Worm (Caenorhabditis elegans) whole organism, L2 larva: ENCODE results near the gene srt-15.
A peak's percentile ranks its signal among the peaks of the same experiment; 100 is the strongest.

Experiments used
- C34F6.9 ChIP-seq: fragments of 150-350 bp; optimal IDR thresholded peaks from 2 replicates; lab custom pipeline; 2014; ENCODE audit warnings: missing biosample characterization, missing genetic modification characterization
- F13H6.1 ChIP-seq: sonication (generic microtip); optimal IDR thresholded peaks from 2 replicates; lab custom pipeline; 2016; ENCODE audit warnings: missing genetic modification characterization, missing compliant biosample characterization
- Y55F3AM.14 ChIP-seq: fragments of 200-800 bp; sonication (Bioruptor generic); optimal IDR thresholded peaks from 2 replicates; lab custom pipeline; 2018; ENCODE audit warnings: mild to moderate bottlenecking, missing genetic modification characterization, missing compliant biosample characterization
- ZK546.5 ChIP-seq: sonication (generic microtip); optimal IDR thresholded peaks from 2 replicates; lab custom pipeline; 2017; ENCODE audit warnings: missing biosample characterization, missing genetic modification characterization
- alr-1 ChIP-seq: fragments of 150-350 bp; optimal IDR thresholded peaks from 2 replicates; lab custom pipeline; 2014; ENCODE audit warnings: missing biosample characterization, missing genetic modification characterization
- aly-2 ChIP-seq: fragments of 150-350 bp; optimal IDR thresholded peaks from 2 replicates; lab custom pipeline; 2014; ENCODE audit warnings: missing biosample characterization, missing genetic modification characterization
- ceh-16 ChIP-seq: fragments of 150-350 bp; optimal IDR thresholded peaks from 2 replicates; lab custom pipeline; 2014; ENCODE audit warnings: missing biosample characterization, missing genetic modification characterization
- ceh-82 ChIP-seq: fragments of 150-350 bp; optimal IDR thresholded peaks from 2 replicates; lab custom pipeline; 2014; ENCODE audit warnings: missing biosample characterization, missing genetic modification characterization
- dmd-4 ChIP-seq: sonication (generic microtip); optimal IDR thresholded peaks from 2 replicates; lab custom pipeline; 2017; ENCODE audit warnings: missing biosample characterization, missing genetic modification characterization
- egl-27 ChIP-seq: sonication (generic microtip); optimal IDR thresholded peaks from 3 replicates; lab custom pipeline; 2017; ENCODE audit warnings: missing biosample characterization, missing genetic modification reagents, missing genetic modification characterization
- elt-3 ChIP-seq: sonication (generic microtip); optimal IDR thresholded peaks from 2 replicates; lab custom pipeline; 2017; ENCODE audit warnings: missing biosample characterization, missing genetic modification characterization
- fos-1 ChIP-seq: fragments of 150-350 bp; optimal IDR thresholded peaks from 2 replicates; lab custom pipeline; 2014; ENCODE audit warnings: missing biosample characterization, missing genetic modification characterization
- gmeb-1 ChIP-seq: fragments of 150-350 bp; optimal IDR thresholded peaks from 2 replicates; lab custom pipeline; 2014; ENCODE audit warnings: missing biosample characterization, missing genetic modification characterization
- lin-11 ChIP-seq: fragments of 150-350 bp; sonication (generic microtip); optimal IDR thresholded peaks from 2 replicates; lab custom pipeline; 2014; ENCODE audit warnings: missing biosample characterization, missing genetic modification characterization, inconsistent platforms, mixed read lengths
- lin-13 ChIP-seq: fragments of 150-350 bp; optimal IDR thresholded peaks from 2 replicates; lab custom pipeline; 2014; ENCODE audit warnings: missing biosample characterization, missing genetic modification reagents, missing genetic modification characterization
- lin-39 ChIP-seq: fragments of 150-350 bp; optimal IDR thresholded peaks from 2 replicates; lab custom pipeline; 2014; ENCODE audit warnings: missing biosample characterization, missing genetic modification reagents, missing genetic modification characterization
- mbf-1 ChIP-seq: sonication (generic microtip); optimal IDR thresholded peaks from 2 replicates; lab custom pipeline; 2017; ENCODE audit warnings: missing biosample characterization, missing genetic modification characterization
- mdl-1 ChIP-seq, 2 experiments: fragments of 150-350 bp in 1 of 2; sonication (generic microtip) in 1 of 2; optimal IDR thresholded peaks; 2 replicates each; lab custom pipeline; 2017; ENCODE audit warnings: missing biosample characterization in 2 of 2, missing genetic modification characterization in 2 of 2
- nhr-11 ChIP-seq: fragments of 150-350 bp; optimal IDR thresholded peaks from 2 replicates; lab custom pipeline; 2014; ENCODE audit warnings: missing biosample characterization, missing genetic modification characterization
- nhr-12 ChIP-seq: fragments of 150-350 bp; optimal IDR thresholded peaks from 2 replicates; lab custom pipeline; 2014; ENCODE audit warnings: missing biosample characterization, missing genetic modification characterization
- nhr-129 ChIP-seq: fragments of 150-350 bp; optimal IDR thresholded peaks from 2 replicates; lab custom pipeline; 2014; ENCODE audit warnings: missing biosample characterization, missing genetic modification characterization
- nhr-21 ChIP-seq: fragments of 150-350 bp; optimal IDR thresholded peaks from 2 replicates; lab custom pipeline; 2014; ENCODE audit warnings: missing biosample characterization, missing genetic modification characterization
- nhr-23 ChIP-seq: fragments of 150-350 bp; optimal IDR thresholded peaks from 2 replicates; lab custom pipeline; 2014; ENCODE audit warnings: missing biosample characterization, missing genetic modification reagents, missing genetic modification characterization
- nhr-237 ChIP-seq: fragments of 150-350 bp; optimal IDR thresholded peaks from 2 replicates; lab custom pipeline; 2014; ENCODE audit warnings: missing biosample characterization, missing genetic modification characterization
- nhr-6 ChIP-seq: fragments of 150-350 bp; optimal IDR thresholded peaks from 2 replicates; lab custom pipeline; 2014; ENCODE audit warnings: missing biosample characterization, missing genetic modification characterization
- nhr-77 ChIP-seq: fragments of 150-350 bp; optimal IDR thresholded peaks from 2 replicates; lab custom pipeline; 2014; ENCODE audit warnings: missing biosample characterization, missing genetic modification characterization
- sem-4 ChIP-seq: fragments of 150-350 bp; optimal IDR thresholded peaks from 2 replicates; lab custom pipeline; 2014; ENCODE audit warnings: missing biosample characterization, missing genetic modification reagents, missing genetic modification characterization
- sma-3 ChIP-seq: sonication (generic microtip); optimal IDR thresholded peaks from 2 replicates; lab custom pipeline; 2016; ENCODE audit warnings: missing genetic modification reagents, missing genetic modification characterization, missing compliant biosample characterization
- sma-9 ChIP-seq, 2 experiments: fragments of 150-350 bp in 1 of 2; sonication (generic microtip) in 1 of 2; optimal IDR thresholded peaks; 2 replicates each; lab custom pipeline; 2014 to 2016; ENCODE audit warnings: missing genetic modification characterization in 2 of 2, mild to moderate bottlenecking in 1 of 2, missing biosample characterization in 1 of 2, missing compliant biosample characterization in 1 of 2, missing genetic modification reagents in 1 of 2, moderate library complexity in 1 of 2
- unc-39 ChIP-seq: fragments of 150-350 bp; optimal IDR thresholded peaks from 2 replicates; lab custom pipeline; 2014; ENCODE audit warnings: missing biosample characterization, missing genetic modification characterization
- unc-55 ChIP-seq: fragments of 150-350 bp; sonication (generic microtip); optimal IDR thresholded peaks from 3 replicates; lab custom pipeline; 2014; ENCODE audit warnings: missing biosample characterization, missing genetic modification reagents, missing genetic modification characterization
- unc-62 ChIP-seq: fragments of 150-350 bp; optimal IDR thresholded peaks from 2 replicates; lab custom pipeline; 2014; ENCODE audit warnings: missing biosample characterization, missing genetic modification reagents, missing genetic modification characterization
- zag-1 ChIP-seq: fragments of 150-350 bp; optimal IDR thresholded peaks from 2 replicates; lab custom pipeline; 2014; ENCODE audit warnings: missing biosample characterization, missing genetic modification characterization
- ztf-1 ChIP-seq: fragments of 200-800 bp; sonication (Bioruptor generic); conservative IDR thresholded peaks from 2 replicates; pipeline ENCODE4 v1.3.6; 2022; ENCODE audit warnings: missing genetic modification characterization, missing compliant biosample characterization
- ztf-11 ChIP-seq: sonication (generic microtip); optimal IDR thresholded peaks from 2 replicates; lab custom pipeline; 2017; ENCODE audit warnings: missing biosample characterization, missing genetic modification characterization
- ztf-4 ChIP-seq: fragments of 150-350 bp; optimal IDR thresholded peaks from 2 replicates; lab custom pipeline; 2014; ENCODE audit warnings: missing biosample characterization, missing genetic modification characterization

srt-15 gene

DNA sequence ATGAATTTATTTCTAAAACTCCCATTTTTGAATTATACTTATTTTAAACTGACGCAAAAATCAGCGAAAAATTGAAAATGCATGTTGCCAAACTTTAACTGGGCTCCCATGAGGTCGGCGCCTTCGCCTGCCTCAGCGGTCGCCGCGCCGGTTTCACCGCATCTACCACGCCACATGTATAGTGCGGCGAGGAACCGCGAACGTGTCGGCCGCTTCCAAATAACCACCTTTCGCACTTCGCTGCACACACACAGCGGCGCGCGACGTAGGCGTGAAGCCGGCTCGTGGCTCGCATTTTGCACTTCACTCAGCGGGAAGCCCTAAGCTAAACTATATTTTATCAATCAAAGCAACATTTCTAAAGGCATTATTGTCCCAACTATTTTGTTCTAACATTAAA is 38.5 kb upstream of the srt-15 start:
- TF ChIP-seq sma-9 (GFP tag; optimal IDR thresholded peaks at IDR 0.05; lab: Kevin White, UChicago) (no peak), sma-9 (tag; optimal IDR thresholded peaks at IDR 0.05; lab: Kevin White, UChicago) (no peak), zag-1 (tag; lab: Kevin White, UChicago) (no peak), F13H6.1 (tag; lab: Kevin White, UChicago) (no peak)

DNA sequence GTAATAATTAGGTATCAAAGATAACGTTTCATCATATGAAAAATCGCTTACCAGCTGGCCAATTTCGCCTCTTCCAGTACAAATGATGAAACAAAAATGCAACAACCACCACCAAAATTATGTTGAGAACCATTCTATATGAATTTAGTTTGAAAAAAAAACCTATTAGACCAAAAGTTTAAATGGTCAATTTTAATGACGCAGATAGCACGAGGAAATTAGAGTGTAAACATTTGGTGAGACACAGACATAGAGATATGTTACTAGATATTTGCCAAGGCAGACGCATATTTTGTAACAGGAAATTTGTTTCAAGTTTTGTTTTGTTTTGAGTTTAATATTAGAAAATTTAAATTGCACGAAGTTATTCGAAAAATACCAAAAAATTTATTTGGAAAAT is 32.4 kb upstream of the srt-15 start, which contains the start of gene cyp-33C9:
Gene cyp-33C9, minus strand, starts transcription at position 211 of the 400 bp plus-strand sequence.
- TF ChIP-seq nhr-129 (tag; lab: Kevin White, UChicago) = peak; percentile 12
- peak; percentile 50 for TF ChIP-seq C34F6.9 (tag; lab: Kevin White, UChicago)
- no peak for TF ChIP-seq dmd-4
- peak; percentile 19 for TF ChIP-seq fos-1
- peak; percentile 47 for TF ChIP-seq sma-9 (GFP tag; optimal IDR thresholded peaks at IDR 0.05; lab: Kevin White, UChicago)
- no peak for TF ChIP-seq sma-9 (tag; optimal IDR thresholded peaks at IDR 0.05; lab: Kevin White, UChicago)

DNA sequence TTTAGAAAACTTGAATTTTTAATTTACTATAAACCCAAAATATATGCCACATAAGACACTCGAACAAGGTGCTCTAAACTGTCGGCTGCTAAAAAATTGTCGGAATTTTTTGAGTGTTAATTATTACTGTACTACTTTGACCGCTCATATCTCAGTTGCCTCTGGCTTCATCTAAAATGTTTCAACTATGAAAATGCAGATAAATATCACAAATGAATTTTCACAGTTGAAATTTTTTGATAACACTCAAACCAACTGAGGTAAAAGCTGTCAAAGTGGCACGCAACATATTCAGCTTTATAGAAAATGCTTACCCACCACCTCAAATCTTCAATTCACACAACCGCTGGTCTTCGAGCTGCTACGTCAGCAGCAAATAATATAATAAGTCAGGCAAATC is 26.8 kb upstream of the srt-15 start, which contains the start of gene acs-21:
Gene acs-21, plus strand, starts transcription at position 301 of the 400 bp plus-strand sequence.
- TF ChIP-seq lin-11 (tag; lab: Kevin White, UChicago) = no peak
- TF ChIP-seq nhr-12 = no peak
- no peak for TF ChIP-seq Y55F3AM.14 (GFP tag; lab: Kevin White, UChicago)
- no peak for TF ChIP-seq aly-2
- no peak for TF ChIP-seq ztf-4
- TF ChIP-seq nhr-77 (tag; lab: Kevin White, UChicago) = no peak
- TF ChIP-seq ceh-82 (tag; lab: Kevin White, UChicago) = no peak
- TF ChIP-seq nhr-21 (tag; lab: Kevin White, UChicago) = no peak
- TF ChIP-seq sem-4 = no peak
- no peak for TF ChIP-seq F13H6.1 (tag; lab: Kevin White, UChicago)
- no peak for TF ChIP-seq unc-62 (GFP tag; lab: Kevin White, UChicago)
- no peak for TF ChIP-seq nhr-129 (tag; lab: Kevin White, UChicago)
- TF ChIP-seq nhr-23 (tag; lab: Kevin White, UChicago) = no peak
- no peak for TF ChIP-seq ZK546.5 (tag; lab: Kevin White, UChicago)
- TF ChIP-seq lin-13 (GFP tag; lab: Kevin White, UChicago) = no peak
- no peak for TF ChIP-seq C34F6.9 (tag; lab: Kevin White, UChicago)
- TF ChIP-seq unc-55 (GFP tag; lab: Kevin White, UChicago) = no peak

DNA sequence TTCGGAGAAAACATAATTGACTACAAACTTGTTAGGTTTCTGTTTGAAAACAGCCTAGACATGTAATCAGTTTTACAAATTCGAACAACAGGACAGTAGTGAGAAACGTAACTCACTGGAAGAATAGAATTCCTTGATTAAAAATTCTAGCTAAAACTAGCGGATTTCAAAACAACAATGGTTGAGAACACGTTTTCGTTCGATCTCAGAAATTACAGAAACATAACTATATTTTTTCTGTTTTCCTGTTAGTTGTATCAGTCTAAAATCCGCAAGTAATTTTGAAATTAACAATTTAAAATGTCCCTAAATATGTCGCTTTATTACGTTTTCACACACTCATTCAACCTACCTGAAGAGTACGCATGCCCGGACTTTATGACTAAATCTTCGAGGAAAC is 24.3 kb upstream of the srt-15 start, which contains the start of gene srt-8:
Gene srt-8, plus strand, starts transcription at position 301 of the 400 bp plus-strand sequence.
- no peak for TF ChIP-seq egl-27 (tag; lab: Kevin White, UChicago)
- TF ChIP-seq nhr-77 (tag; lab: Kevin White, UChicago) = no peak
- TF ChIP-seq nhr-11 (tag; lab: Kevin White, UChicago) = no peak
- no peak for TF ChIP-seq mdl-1 (tag; optimal IDR thresholded peaks at IDR 0.05; lab: Kevin White, UChicago)
- TF ChIP-seq sem-4 = no peak
- no peak for TF ChIP-seq gmeb-1 (tag; lab: Kevin White, UChicago)
- no peak for TF ChIP-seq zag-1 (tag; lab: Kevin White, UChicago)
- TF ChIP-seq sma-9 (GFP tag; optimal IDR thresholded peaks at IDR 0.05; lab: Kevin White, UChicago) = no peak
- TF ChIP-seq sma-9 (tag; optimal IDR thresholded peaks at IDR 0.05; lab: Kevin White, UChicago) = no peak

DNA sequence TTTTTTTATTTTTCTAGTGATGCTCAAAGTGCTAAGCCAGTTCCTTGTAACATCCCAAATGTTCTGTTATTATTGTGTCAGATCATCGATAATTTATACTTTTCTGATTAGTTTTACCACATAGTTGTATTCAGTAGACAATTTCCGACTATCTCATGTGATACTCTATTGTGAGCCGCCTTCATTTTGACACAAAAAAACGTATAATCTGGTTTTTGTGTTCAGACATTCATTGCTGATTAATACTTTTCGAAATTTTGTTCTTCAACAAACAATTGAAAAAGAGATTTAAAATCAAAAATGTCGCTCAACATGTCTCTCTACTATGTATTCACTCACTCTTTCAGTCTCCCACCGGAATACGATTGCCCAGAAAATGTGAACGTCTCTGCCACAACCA is 19.5 kb upstream of the srt-15 start, which contains the start of gene srt-7:
Gene srt-7, plus strand, starts transcription at position 301 of the 400 bp plus-strand sequence.
- no peak for TF ChIP-seq sma-3 (GFP tag; lab: Kevin White, UChicago)
- TF ChIP-seq alr-1 = no peak
- no peak for TF ChIP-seq ztf-1 (GFP tag; lab: Robert Waterston, UW)
- no peak for TF ChIP-seq elt-3
- TF ChIP-seq nhr-237 (tag; lab: Kevin White, UChicago) = no peak
- no peak for TF ChIP-seq gmeb-1 (tag; lab: Kevin White, UChicago)
- TF ChIP-seq unc-39 (tag; lab: Kevin White, UChicago) = no peak
- TF ChIP-seq lin-39 (tag; lab: Kevin White, UChicago) = no peak
- no peak for TF ChIP-seq mdl-1 (tag; optimal IDR thresholded peaks at IDR 0.05; lab: Kevin White, UChicago)

DNA sequence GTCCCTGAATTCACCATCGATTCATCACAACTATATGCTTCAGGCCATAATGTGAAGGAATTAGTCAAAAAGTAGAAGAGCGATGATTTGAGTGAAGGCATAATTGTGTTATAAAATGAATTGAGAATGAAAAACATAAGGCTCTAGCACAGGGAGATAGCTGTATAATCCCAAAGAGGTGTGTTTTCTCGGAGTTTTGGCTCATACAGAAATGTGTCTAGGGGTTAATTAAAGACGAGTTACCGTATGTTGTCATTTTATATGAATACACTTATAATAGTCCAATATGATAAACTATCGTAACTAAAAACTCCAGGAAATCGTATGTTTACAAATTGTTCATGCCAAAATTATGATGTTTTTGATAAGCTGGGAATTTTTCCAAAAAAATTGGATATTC is 18.8 kb upstream of the srt-15 start, which contains the start of gene srt-5:
Gene srt-5, minus strand, starts transcription at position 101 of the 400 bp plus-strand sequence.
- TF ChIP-seq sma-3 (GFP tag; lab: Kevin White, UChicago) (no peak), ceh-16 (tag; lab: Kevin White, UChicago) (no peak), mbf-1 (tag; lab: Kevin White, UChicago) (no peak), ztf-11 (tag; lab: Kevin White, UChicago) (no peak), nhr-6 (tag; lab: Kevin White, UChicago) (no peak), lin-13 (GFP tag; lab: Kevin White, UChicago) (no peak), nhr-12 (no peak)
